Worm (Caenorhabditis elegans): Measurements from ENCODE around the gene ipla-3.

DNA sequence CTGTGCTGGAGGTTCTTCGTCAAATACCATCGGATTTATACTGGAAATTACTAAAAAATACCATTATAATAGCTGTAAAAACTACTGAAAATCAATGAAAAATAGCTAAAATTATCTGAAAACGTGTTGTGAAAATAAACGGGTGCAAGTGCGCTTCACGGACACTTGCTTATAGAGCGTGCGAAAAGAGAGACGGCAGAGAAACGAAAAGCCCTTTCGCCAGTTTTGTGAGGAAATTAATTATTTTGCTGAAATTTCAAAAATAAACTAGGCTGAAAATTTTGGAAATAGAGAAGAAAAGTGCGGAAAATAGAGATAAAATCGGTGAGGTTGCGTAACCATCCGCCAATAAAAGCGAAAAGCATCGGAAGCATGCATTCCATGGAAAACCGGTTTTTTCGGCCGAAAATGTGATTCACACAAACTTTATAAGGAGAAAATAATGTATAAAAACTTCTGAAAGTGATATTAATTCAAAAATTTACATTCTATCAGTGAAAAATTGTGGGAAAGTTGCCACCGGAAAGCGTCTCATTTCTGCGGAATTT lies 15.3 kb upstream of the ipla-3 start, which contains the start of gene dnj-25:
- TF ChIP-seq unc-62 (GFP tag; optimal IDR thresholded peaks at IDR 0.05) (no peak), unc-39 (tag; optimal IDR thresholded peaks at IDR 0.05) (no peak), mab-5 (tag; optimal IDR thresholded peaks at IDR 0.05) (no peak), bed-3 (GFP tag; optimal IDR thresholded peaks at IDR 0.05) (no peak), nhr-237 (tag; optimal IDR thresholded peaks at IDR 0.05) (no peak)

All from whole organism, mixed stage, embryonic.